Worm (Caenorhabditis elegans) whole organism, L4 larva: ENCODE data around the gene ntl-9.

Experiments used
- F37D6.2 ChIP-seq: sonication (generic microtip); optimal IDR thresholded peaks from 2 replicates; lab custom pipeline; 2016; ENCODE audit warnings: mild to moderate bottlenecking, missing genetic modification characterization, missing compliant biosample characterization
- F44E2.7 ChIP-seq: fragments of 200-800 bp; sonication (Bioruptor generic); IDR thresholded peaks from 2 replicates; pipeline ENCODE4 v2.1.2; 2022; ENCODE audit warnings: missing genetic modification characterization, missing compliant biosample characterization
- T26A8.4 ChIP-seq: fragments of 200-800 bp; sonication (Bioruptor generic); IDR thresholded peaks from 2 replicates; pipeline ENCODE4 v1.3.6; 2022; ENCODE audit warnings: missing genetic modification characterization, missing compliant biosample characterization
- Y48G9A.11 ChIP-seq: fragments of 200-800 bp; sonication (Bioruptor generic); IDR thresholded peaks from 2 replicates; pipeline ENCODE4 v1.3.6; 2022; ENCODE audit warnings: missing genetic modification reagents, missing genetic modification characterization, missing compliant biosample characterization
- ceh-32 ChIP-seq: sonication (generic microtip); optimal IDR thresholded peaks from 2 replicates; lab custom pipeline; 2016; ENCODE audit warnings: mild to moderate bottlenecking, missing genetic modification characterization, missing compliant biosample characterization; ENCODE audit not compliant: poor library complexity
- ceh-82 ChIP-seq: sonication (generic microtip); optimal IDR thresholded peaks from 2 replicates; lab custom pipeline; 2017; ENCODE audit warnings: missing biosample characterization, missing genetic modification characterization
- ces-1 ChIP-seq: fragments of 150-350 bp; sonication (generic microtip); optimal IDR thresholded peaks from 4 replicates; lab custom pipeline; 2014; ENCODE audit warnings: missing biosample characterization, missing genetic modification reagents, missing genetic modification characterization
- daf-12 ChIP-seq: fragments of 150-350 bp; optimal IDR thresholded peaks from 2 replicates; lab custom pipeline; 2014; ENCODE audit warnings: missing biosample characterization, missing genetic modification reagents, missing genetic modification characterization
- daf-16 ChIP-seq, 3 experiments: sonication (generic microtip); optimal IDR thresholded peaks; 2 replicates each; lab custom pipeline; 2016 to 2017; ENCODE audit warnings: missing genetic modification characterization in 3 of 3, missing genetic modification reagents in 3 of 3, mild to moderate bottlenecking in 2 of 3, missing compliant biosample characterization in 2 of 3, missing biosample characterization in 1 of 3, moderate library complexity in 1 of 3
- dmd-6 ChIP-seq: fragments of 200-800 bp; sonication (Bioruptor generic); IDR thresholded peaks from 2 replicates; pipeline ENCODE4 v1.3.6; 2022; ENCODE audit warnings: missing genetic modification reagents, missing genetic modification characterization, missing compliant biosample characterization
- dmd-9 ChIP-seq: fragments of 200-800 bp; sonication (Bioruptor generic); IDR thresholded peaks from 2 replicates; pipeline ENCODE4 v1.3.6; 2022; ENCODE audit warnings: missing genetic modification reagents, missing genetic modification characterization, missing compliant biosample characterization
- dpl-1 ChIP-seq: fragments of 150-350 bp; optimal IDR thresholded peaks from 2 replicates; lab custom pipeline; 2014; ENCODE audit warnings: missing biosample characterization, missing genetic modification reagents, missing genetic modification characterization
- dve-1 ChIP-seq: sonication (generic microtip); optimal IDR thresholded peaks from 2 replicates; lab custom pipeline; 2017; ENCODE audit warnings: antibody characterized with exemption, mild to moderate bottlenecking, missing genetic modification characterization, missing compliant biosample characterization; ENCODE audit not compliant: insufficient read depth
- hif-1 ChIP-seq, 2 experiments: sonication (generic microtip); optimal IDR thresholded peaks; 2 replicates each; lab custom pipeline; 2016 to 2017; ENCODE audit warnings: missing compliant biosample characterization in 2 of 2, missing genetic modification characterization in 2 of 2, missing genetic modification reagents in 2 of 2, missing genotype in 2 of 2, mild to moderate bottlenecking in 1 of 2
- lin-13 ChIP-seq: fragments of 150-350 bp; optimal IDR thresholded peaks from 2 replicates; lab custom pipeline; 2014; ENCODE audit warnings: missing biosample characterization, missing genetic modification reagents, missing genetic modification characterization
- lin-15B ChIP-seq: fragments of 150-350 bp; sonication (generic microtip); optimal IDR thresholded peaks from 3 replicates; lab custom pipeline; 2014; ENCODE audit warnings: missing biosample characterization, missing genetic modification characterization
- lir-3 ChIP-seq: sonication (generic microtip); optimal IDR thresholded peaks from 2 replicates; lab custom pipeline; 2016; ENCODE audit warnings: mild to moderate bottlenecking, missing genetic modification characterization, missing compliant biosample characterization
- lsy-2 ChIP-seq, 2 experiments: fragments of 150-350 bp in 1 of 2; sonication (generic microtip) in 1 of 2; optimal IDR thresholded peaks; 2 replicates each; lab custom pipeline; 2014 to 2017; ENCODE audit warnings: missing biosample characterization in 2 of 2, missing genetic modification characterization in 2 of 2
- mes-2 ChIP-seq: sonication (generic microtip); optimal IDR thresholded peaks from 2 replicates; lab custom pipeline; 2016; ENCODE audit warnings: missing genotype, mild to moderate bottlenecking, missing genetic modification characterization, missing compliant biosample characterization; ENCODE audit not compliant: poor library complexity, severe bottlenecking
- mxl-2 ChIP-seq: fragments of 200-800 bp; sonication (Bioruptor generic); conservative IDR thresholded peaks from 2 replicates; pipeline ENCODE4 v1.3.6; 2022; ENCODE audit warnings: missing genetic modification reagents, missing genetic modification characterization, missing compliant biosample characterization
- mxl-3 ChIP-seq: fragments of 200-800 bp; sonication (Bioruptor generic); optimal IDR thresholded peaks from 2 replicates; lab custom pipeline; 2018; ENCODE audit warnings: mild to moderate bottlenecking, missing genetic modification characterization, missing compliant biosample characterization
- nhr-11 ChIP-seq: fragments of 150-350 bp; optimal IDR thresholded peaks from 2 replicates; lab custom pipeline; 2014; ENCODE audit warnings: missing biosample characterization, missing genetic modification characterization
- nhr-111 ChIP-seq: fragments of 200-800 bp; sonication (Bioruptor generic); optimal IDR thresholded peaks from 2 replicates; lab custom pipeline; 2018; ENCODE audit warnings: mild to moderate bottlenecking, missing genetic modification characterization, missing compliant biosample characterization
- nhr-237 ChIP-seq: sonication (generic microtip); optimal IDR thresholded peaks from 2 replicates; lab custom pipeline; 2017; ENCODE audit warnings: missing biosample characterization, missing genetic modification characterization
- nhr-28 ChIP-seq: fragments of 150-350 bp; optimal IDR thresholded peaks from 2 replicates; lab custom pipeline; 2014; ENCODE audit warnings: missing biosample characterization, missing genetic modification characterization
- nhr-41 ChIP-seq: fragments of 200-800 bp; sonication (Bioruptor generic); IDR thresholded peaks from 2 replicates; pipeline ENCODE4 v1.3.6; 2022; ENCODE audit warnings: missing genetic modification reagents, missing genetic modification characterization, missing compliant biosample characterization
- nhr-48 ChIP-seq: sonication (generic microtip); optimal IDR thresholded peaks from 2 replicates; lab custom pipeline; 2016; ENCODE audit warnings: mild to moderate bottlenecking, missing genetic modification characterization, missing compliant biosample characterization
- nhr-77 ChIP-seq: fragments of 150-350 bp; optimal IDR thresholded peaks from 2 replicates; lab custom pipeline; 2014; ENCODE audit warnings: missing biosample characterization, missing genetic modification characterization
- php-3 ChIP-seq: fragments of 200-800 bp; sonication (Bioruptor generic); IDR thresholded peaks from 2 replicates; pipeline ENCODE4 v1.3.6; 2022; ENCODE audit warnings: missing genetic modification reagents, missing genetic modification characterization, missing compliant biosample characterization
- pqm-1 ChIP-seq: sonication (generic microtip); optimal IDR thresholded peaks from 2 replicates; lab custom pipeline; 2017; ENCODE audit warnings: missing biosample characterization, missing genetic modification characterization
- rbr-2 ChIP-seq: sonication (generic microtip); optimal IDR thresholded peaks from 2 replicates; lab custom pipeline; 2016; ENCODE audit warnings: missing genotype, missing genetic modification characterization, missing compliant biosample characterization
- snpc-4 ChIP-seq: fragments of 150-350 bp; optimal IDR thresholded peaks from 2 replicates; lab custom pipeline; 2014; ENCODE audit warnings: missing biosample characterization, missing genetic modification characterization
- spr-1 ChIP-seq: sonication (generic microtip); optimal IDR thresholded peaks from 2 replicates; lab custom pipeline; 2016; ENCODE audit warnings: mild to moderate bottlenecking, missing genetic modification characterization, missing compliant biosample characterization
- spr-3 ChIP-seq: fragments of 200-800 bp; sonication (Bioruptor generic); optimal IDR thresholded peaks from 2 replicates; lab custom pipeline; 2018; ENCODE audit warnings: mild to moderate bottlenecking, missing genetic modification characterization, missing compliant biosample characterization
- tra-1 ChIP-seq: fragments of 200-800 bp; sonication (Bioruptor generic); IDR thresholded peaks from 2 replicates; pipeline ENCODE4 v1.3.6; 2022; ENCODE audit warnings: missing genetic modification reagents, missing genetic modification characterization, missing compliant biosample characterization
- unc-130 ChIP-seq: sonication (generic microtip); optimal IDR thresholded peaks from 2 replicates; lab custom pipeline; 2016; ENCODE audit warnings: missing genetic modification reagents, missing genetic modification characterization, missing compliant biosample characterization
- unc-39 ChIP-seq: sonication (generic microtip); optimal IDR thresholded peaks from 2 replicates; lab custom pipeline; 2017; ENCODE audit warnings: missing biosample characterization, missing genetic modification characterization
- zip-11 ChIP-seq: fragments of 200-800 bp; sonication (Bioruptor generic); IDR thresholded peaks from 2 replicates; pipeline ENCODE4 v1.3.6; 2022; ENCODE audit warnings: missing genetic modification characterization, missing compliant biosample characterization
- zip-2 ChIP-seq: fragments of 150-350 bp; optimal IDR thresholded peaks from 2 replicates; lab custom pipeline; 2014; ENCODE audit warnings: missing biosample characterization, missing genetic modification characterization

The ntl-9 gene

ce11 chrIII:4903784-4904183, 40.5 kb upstream of the ntl-9 start, which contains the start of gene kbp-2 (continued):
- TF ChIP-seq dve-1 (tag; lab: Kevin White, UChicago): no peak

DNA sequence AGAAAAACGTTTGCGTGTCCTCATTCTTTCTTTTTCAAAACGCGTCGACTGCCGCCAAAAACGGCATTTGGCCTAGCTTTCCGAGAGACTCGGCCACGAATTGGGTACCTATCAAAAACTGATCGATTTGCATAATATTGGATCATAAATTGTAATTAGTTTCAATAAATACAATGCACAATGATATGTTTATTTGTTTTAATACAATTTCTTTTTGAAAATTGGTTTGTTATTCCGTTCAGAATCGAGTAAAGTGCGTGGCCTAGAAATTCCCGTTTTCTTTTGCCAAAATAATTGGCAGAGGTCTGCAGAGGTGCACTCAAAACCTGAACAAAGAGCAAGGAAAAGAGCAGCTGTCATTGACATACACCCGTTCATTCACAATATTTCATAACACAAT, 38.9 kb upstream of the ntl-9 start, which contains the start of gene F26F4.8:
Gene F26F4.8, minus strand, starts transcription at position 69 of the 400 bp plus-strand sequence.
- peak; percentile 49 for TF ChIP-seq dpl-1 (GFP tag; lab: Kevin White, UChicago)
- TF ChIP-seq unc-130 (GFP tag; lab: Kevin White, UChicago): peak; percentile 77
- no peak for TF ChIP-seq daf-12 (tag; lab: Kevin White, UChicago)
- TF ChIP-seq F44E2.7 (GFP tag; lab: Robert Waterston, UW): no peak
- no peak for TF ChIP-seq nhr-77 (tag; lab: Kevin White, UChicago)
- TF ChIP-seq spr-1: no peak
- TF ChIP-seq zip-2 (tag; lab: Kevin White, UChicago): no peak
- no peak for TF ChIP-seq nhr-111 (GFP tag; lab: Kevin White, UChicago)
- peak in 1 of 2 experiments; percentile 52 for TF ChIP-seq hif-1 (tag; optimal IDR thresholded peaks at IDR 0.05; lab: Kevin White, UChicago)
- TF ChIP-seq zip-11: no peak
- TF ChIP-seq mes-2 (tag; lab: Kevin White, UChicago): peak; percentile 69
- TF ChIP-seq ceh-82: no peak
- TF ChIP-seq mxl-2 (GFP tag; lab: Robert Waterston, UW): no peak
- no peak for TF ChIP-seq ceh-32
- TF ChIP-seq lsy-2 (tag; optimal IDR thresholded peaks at IDR 0.05; lab: Kevin White, UChicago): no peak
- TF ChIP-seq nhr-48 (tag; lab: Kevin White, UChicago): no peak
- TF ChIP-seq F37D6.2: no peak
- no peak for TF ChIP-seq snpc-4 (tag; lab: Kevin White, UChicago)
- no peak for TF ChIP-seq nhr-11
- TF ChIP-seq lin-13: no peak
- TF ChIP-seq spr-3: no peak
- no peak for TF ChIP-seq nhr-237 (tag; lab: Kevin White, UChicago)
- peak; percentile 3 for TF ChIP-seq rbr-2 (tag; lab: Kevin White, UChicago)
- no peak for TF ChIP-seq dmd-9

DNA sequence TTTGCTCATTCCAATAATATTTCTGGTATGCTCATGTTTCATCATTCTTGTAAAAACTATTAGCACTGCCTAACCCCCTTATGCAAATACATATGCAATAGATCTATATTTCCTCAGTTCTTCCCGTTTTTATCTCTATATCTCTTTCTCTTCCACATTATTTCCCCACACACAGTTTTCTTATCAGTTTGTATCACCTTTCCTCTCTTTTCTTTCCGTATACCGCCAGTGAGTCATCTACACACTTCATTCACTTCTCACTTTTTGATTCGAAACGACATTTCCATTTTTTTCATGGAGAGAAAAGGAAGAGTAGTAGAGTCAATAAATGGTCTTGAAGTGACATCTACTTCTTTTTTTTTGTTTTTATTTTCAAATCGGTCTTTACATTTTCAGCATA, 37.9 kb upstream of the ntl-9 start:
- peak; percentile 25 for TF ChIP-seq dpl-1 (GFP tag; lab: Kevin White, UChicago)
- TF ChIP-seq mes-2 (tag; lab: Kevin White, UChicago): peak; percentile 22
- no peak for TF ChIP-seq ces-1
- peak; percentile 75 for TF ChIP-seq nhr-28
- TF ChIP-seq dve-1 (tag; lab: Kevin White, UChicago): peak; percentile 35
- TF ChIP-seq mxl-3: peak; percentile 25
- TF ChIP-seq F44E2.7 (GFP tag; lab: Robert Waterston, UW): no peak
- no peak for TF ChIP-seq spr-3
- no peak for TF ChIP-seq tra-1 (GFP tag; lab: Robert Waterston, UW)
- no peak for TF ChIP-seq T26A8.4 (GFP tag; lab: Robert Waterston, UW)
- no peak for TF ChIP-seq lin-15B (tag; lab: Kevin White, UChicago)
- no peak for TF ChIP-seq hif-1 (tag; optimal IDR thresholded peaks at IDR 0.05; lab: Kevin White, UChicago)
- 0 out of 2 replicates have a peak, but pooled peaks have one; percentile 14 for TF ChIP-seq nhr-41 (GFP tag; lab: Robert Waterston, UW)
- no peak for TF ChIP-seq php-3 (GFP tag; lab: Robert Waterston, UW)
- no peak for TF ChIP-seq Y48G9A.11
- TF ChIP-seq zip-11: no peak
- no peak for TF ChIP-seq unc-39
- TF ChIP-seq dmd-6 (GFP tag; lab: Robert Waterston, UW): peak; percentile 33; the same call in 1 of the 2 replicates
- no peak for TF ChIP-seq nhr-48 (tag; lab: Kevin White, UChicago)
- TF ChIP-seq pqm-1 (tag; lab: Kevin White, UChicago): peak; percentile 68
- TF ChIP-seq lir-3 (tag; lab: Kevin White, UChicago): no peak
- TF ChIP-seq daf-16 (GFP tag; optimal IDR thresholded peaks at IDR 0.05; lab: Kevin White, UChicago): no peak
- TF ChIP-seq daf-16 (tag; optimal IDR thresholded peaks at IDR 0.05; lab: Kevin White, UChicago): peak; percentile 16
